Fruit fly (Drosophila melanogaster) whole organism, adult: ENCODE measurements around the gene CG42366.
A peak's percentile ranks its signal among the peaks of the same experiment; 100 is the strongest.

ENCODE experiments used
- CG11617 ChIP-seq: fragments of 200-800 bp; sonication (Bioruptor generic); optimal IDR thresholded peaks from 2 replicates; lab custom pipeline; 2017; ENCODE audit warnings: mild to moderate bottlenecking, missing biosample characterization, missing genetic modification reagents, missing genetic modification characterization
- CG12768 ChIP-seq: fragments of 200-800 bp; sonication (Bioruptor generic); optimal IDR thresholded peaks from 2 replicates; lab custom pipeline; 2017; ENCODE audit warnings: missing biosample characterization, missing genetic modification characterization, mild to moderate bottlenecking, moderate library complexity, missing genetic modification reagents
- CG14711 ChIP-seq: fragments of 200-800 bp; sonication (Bioruptor generic); optimal IDR thresholded peaks from 2 replicates; lab custom pipeline; 2018; ENCODE audit warnings: missing biosample characterization, mild to moderate bottlenecking, missing genetic modification characterization, moderate library complexity
- CG1620 ChIP-seq: fragments of 200-800 bp; sonication (Bioruptor generic); optimal IDR thresholded peaks from 2 replicates; lab custom pipeline; 2016; ENCODE audit warnings: missing biosample characterization, missing genetic modification characterization
- CG33017 ChIP-seq: fragments of 200-800 bp; sonication (Bioruptor generic); optimal IDR thresholded peaks from 2 replicates; lab custom pipeline; 2018; ENCODE audit warnings: missing biosample characterization, mild to moderate bottlenecking, missing genetic modification characterization, moderate library complexity
- CG5204 ChIP-seq: fragments of 200-800 bp; sonication (Bioruptor generic); optimal IDR thresholded peaks from 2 replicates; lab custom pipeline; 2016; ENCODE audit warnings: missing biosample characterization, missing genetic modification characterization
- CG7045 ChIP-seq: fragments of 200-800 bp; sonication (Bioruptor generic); optimal IDR thresholded peaks from 2 replicates; lab custom pipeline; 2017; ENCODE audit warnings: missing biosample characterization, mild to moderate bottlenecking, missing genetic modification characterization
- CG7101 ChIP-seq: fragments of 200-800 bp; sonication (Bioruptor generic); optimal IDR thresholded peaks from 2 replicates; lab custom pipeline; 2018; ENCODE audit warnings: missing biosample characterization, mild to moderate bottlenecking, missing genetic modification characterization, moderate library complexity
- Clk ChIP-seq: fragments of 200-800 bp; sonication (Bioruptor generic); optimal IDR thresholded peaks from 2 replicates; lab custom pipeline; 2017; ENCODE audit warnings: missing biosample characterization, missing genetic modification characterization
- Crg-1 ChIP-seq: fragments of 200-800 bp; sonication (Bioruptor generic); optimal IDR thresholded peaks from 2 replicates; lab custom pipeline; 2016; ENCODE audit warnings: missing biosample characterization, missing genetic modification characterization
- Hr96 ChIP-seq: fragments of 200-800 bp; sonication (Bioruptor generic); optimal IDR thresholded peaks from 2 replicates; lab custom pipeline; 2016; ENCODE audit warnings: missing biosample characterization, missing genetic modification characterization
- Mnt ChIP-seq: fragments of 200-800 bp; sonication (Bioruptor generic); optimal IDR thresholded peaks from 2 replicates; lab custom pipeline; 2016; ENCODE audit warnings: missing biosample characterization, mild to moderate bottlenecking, missing genetic modification characterization
- bab1 ChIP-seq: fragments of 200-800 bp; sonication (Bioruptor generic); optimal IDR thresholded peaks from 3 replicates; lab custom pipeline; 2019; ENCODE audit warnings: missing biosample characterization, mild to moderate bottlenecking, missing genetic modification characterization, moderate library complexity
- cic ChIP-seq: fragments of 200-800 bp; sonication (Bioruptor generic); optimal IDR thresholded peaks from 2 replicates; lab custom pipeline; 2017; ENCODE audit warnings: missing biosample characterization, mild to moderate bottlenecking, missing genetic modification characterization, moderate library complexity
- cnc ChIP-seq, 2 experiments: fragments of >200 bp; optimal IDR thresholded peaks; 2 replicates each; lab custom pipeline; 2017
- kay ChIP-seq: fragments of 200-800 bp; sonication (Bioruptor generic); peaks from one replicate; lab custom pipeline; 2016; ENCODE audit warnings: missing biosample characterization, missing genetic modification characterization, borderline replicate concordance
- ovo ChIP-seq: fragments of 200-800 bp; sonication (Bioruptor generic); optimal IDR thresholded peaks from 2 replicates; lab custom pipeline; 2016; ENCODE audit warnings: missing biosample characterization, missing genetic modification characterization
- pad ChIP-seq: fragments of 200-800 bp; sonication (Bioruptor generic); optimal IDR thresholded peaks from 3 replicates; lab custom pipeline; 2017; ENCODE audit warnings: missing biosample characterization, missing genetic modification characterization, mild to moderate bottlenecking, moderate library complexity, missing genetic modification reagents
- tj ChIP-seq: fragments of 200-800 bp; sonication (Bioruptor generic); optimal IDR thresholded peaks from 3 replicates; lab custom pipeline; 2017; ENCODE audit warnings: missing biosample characterization, mild to moderate bottlenecking, missing genetic modification characterization, moderate library complexity
- toe ChIP-seq: fragments of 200-800 bp; sonication (Bioruptor generic); optimal IDR thresholded peaks from 2 replicates; lab custom pipeline; 2016; ENCODE audit warnings: missing biosample characterization, missing genetic modification characterization

Gene CG42366

DNA sequence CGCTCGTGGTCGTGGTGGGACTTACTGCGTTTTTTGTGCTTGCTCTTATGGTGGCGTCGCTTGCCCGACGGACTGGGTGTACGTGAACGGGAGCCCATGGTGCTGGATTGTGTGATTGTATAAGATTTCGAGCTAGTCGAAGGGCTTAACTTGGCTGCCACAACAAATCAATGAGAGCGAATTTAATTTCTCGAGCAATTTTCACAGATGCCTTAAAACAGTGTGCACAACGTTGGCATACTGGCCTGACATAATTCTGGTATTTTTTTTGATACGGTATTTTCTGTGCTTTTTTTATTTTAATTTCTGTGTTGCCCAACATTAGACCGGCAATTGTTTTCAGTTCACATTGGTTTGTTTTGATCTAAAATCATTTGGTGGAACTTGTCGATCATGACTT is 12.9 kb downstream of the CG42366 start, which contains the start of gene Arglu1:
Arglu1 (minus strand) TSS at position 227 of the 400 bp plus-strand sequence.
- TF ChIP-seq ovo (no peak), Crg-1 (GFP tag; lab: Kevin White, UChicago) (no peak), kay (GFP tag; lab: Kevin White, UChicago) (no peak), toe (GFP tag; lab: Kevin White, UChicago) (peak; percentile 37), CG12768 (GFP tag; lab: Kevin White, UChicago) (peak; percentile 34), tj (GFP tag; lab: Kevin White, UChicago) (no peak), CG1620 (GFP tag; lab: Kevin White, UChicago) (peak; percentile 30), CG5204 (GFP tag; lab: Kevin White, UChicago) (no peak), cic (GFP tag; lab: Kevin White, UChicago) (no peak), Hr96 (peak; percentile 49), CG14711 (tag; lab: Kevin White, UChicago) (peak; percentile 35), Mnt (GFP tag; lab: Kevin White, UChicago) (peak; percentile 34), pad (GFP tag; lab: Kevin White, UChicago) (peak; percentile 45), cnc (optimal IDR thresholded peaks at IDR 0.05; lab: Kevin White, UChicago) (no peak), CG7045 (no peak), CG11617 (GFP tag; lab: Kevin White, UChicago) (no peak), CG7101 (peak; percentile 51), Clk (peak; percentile 38), bab1 (peak; percentile 46), CG33017 (tag; lab: Kevin White, UChicago) (no peak)

dm6 chr2L:9938631-9939256 is 13.8 kb downstream of the CG42366 start, which contains the start of the genes Datp and CG4619:
Gene Datp (minus strand): TSS chr2L:9938790.
Gene CG4619 (plus strand): TSS chr2L:9938863.
- TF ChIP-seq tj (GFP tag; lab: Kevin White, UChicago) = no peak
- peak; percentile 32 for TF ChIP-seq CG33017 (tag; lab: Kevin White, UChicago)
- peak; percentile 39 for TF ChIP-seq ovo
- peak; percentile 67 for TF ChIP-seq CG14711 (tag; lab: Kevin White, UChicago)
- TF ChIP-seq CG11617 (GFP tag; lab: Kevin White, UChicago) = peak; percentile 45
- TF ChIP-seq Clk = no peak
- peak; percentile 66 for TF ChIP-seq Hr96
- no peak for TF ChIP-seq CG5204 (GFP tag; lab: Kevin White, UChicago)
- TF ChIP-seq pad (GFP tag; lab: Kevin White, UChicago) = peak; percentile 77
- TF ChIP-seq cic (GFP tag; lab: Kevin White, UChicago) = peak; percentile 39
- TF ChIP-seq cnc (optimal IDR thresholded peaks at IDR 0.05; lab: Kevin White, UChicago) = no peak
- TF ChIP-seq CG7045 = peak; percentile 13
- TF ChIP-seq CG7101 = peak; percentile 82
- peak; percentile 83 for TF ChIP-seq CG1620 (GFP tag; lab: Kevin White, UChicago)
- peak; percentile 84 for TF ChIP-seq Mnt (GFP tag; lab: Kevin White, UChicago)
- TF ChIP-seq toe (GFP tag; lab: Kevin White, UChicago) = peak; percentile 59
- TF ChIP-seq bab1 = peak; percentile 47
- peak; percentile 84 for TF ChIP-seq Crg-1 (GFP tag; lab: Kevin White, UChicago)
- no peak for TF ChIP-seq kay (GFP tag; lab: Kevin White, UChicago)
- peak; percentile 64 for TF ChIP-seq CG12768 (GFP tag; lab: Kevin White, UChicago)

DNA sequence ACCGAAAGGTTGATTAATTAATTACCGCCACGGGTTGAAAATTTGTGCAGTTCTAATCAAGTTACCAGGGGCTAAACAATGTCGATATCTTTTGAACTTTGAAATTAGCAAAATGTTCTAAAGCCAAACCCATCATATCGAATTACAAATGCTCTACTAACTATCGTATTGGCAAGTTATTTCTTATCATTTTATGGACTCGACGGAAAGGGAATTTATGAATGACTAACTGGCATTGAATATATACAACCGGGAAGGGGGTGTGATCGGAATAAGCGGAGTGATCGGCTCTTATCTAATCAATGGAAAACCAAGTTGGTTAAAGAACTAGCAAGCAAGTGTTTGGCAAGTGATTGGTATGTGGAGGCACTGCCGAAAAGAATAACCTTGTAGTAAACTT is 18.6 kb downstream of the CG42366 start:
- peak; percentile 25 for TF ChIP-seq CG11617 (GFP tag; lab: Kevin White, UChicago)
- peak; percentile 61 for TF ChIP-seq CG33017 (tag; lab: Kevin White, UChicago)
- TF ChIP-seq CG5204 (GFP tag; lab: Kevin White, UChicago) = no peak
- TF ChIP-seq CG1620 (GFP tag; lab: Kevin White, UChicago) = no peak
- no peak for TF ChIP-seq toe (GFP tag; lab: Kevin White, UChicago)
- peak; percentile 6 for TF ChIP-seq CG7045
- TF ChIP-seq pad (GFP tag; lab: Kevin White, UChicago) = no peak
- TF ChIP-seq CG12768 (GFP tag; lab: Kevin White, UChicago) = peak; percentile 53
- no peak for TF ChIP-seq Clk
- no peak for TF ChIP-seq ovo
- TF ChIP-seq Crg-1 (GFP tag; lab: Kevin White, UChicago) = peak; percentile 16
- TF ChIP-seq cic (GFP tag; lab: Kevin White, UChicago) = peak; percentile 97
- no peak for TF ChIP-seq CG14711 (tag; lab: Kevin White, UChicago)
- TF ChIP-seq kay (GFP tag; lab: Kevin White, UChicago) = no peak
- TF ChIP-seq tj (GFP tag; lab: Kevin White, UChicago) = no peak
- TF ChIP-seq Mnt (GFP tag; lab: Kevin White, UChicago) = peak; percentile 25
- TF ChIP-seq cnc (optimal IDR thresholded peaks at IDR 0.05; lab: Kevin White, UChicago) = no peak
- TF ChIP-seq Hr96 = no peak
- no peak for TF ChIP-seq bab1
- peak; percentile 64 for TF ChIP-seq CG7101

dm6 chr2L:9945086-9945485 is 20.1 kb downstream of the CG42366 start:
- TF ChIP-seq Mnt (GFP tag; lab: Kevin White, UChicago) (no peak), Hr96 (no peak), Clk (no peak), tj (GFP tag; lab: Kevin White, UChicago) (no peak), ovo (no peak), Crg-1 (GFP tag; lab: Kevin White, UChicago) (no peak), kay (GFP tag; lab: Kevin White, UChicago) (no peak), CG5204 (GFP tag; lab: Kevin White, UChicago) (no peak), CG14711 (tag; lab: Kevin White, UChicago) (no peak), cic (GFP tag; lab: Kevin White, UChicago) (no peak), toe (GFP tag; lab: Kevin White, UChicago) (no peak), CG33017 (tag; lab: Kevin White, UChicago) (no peak), cnc (optimal IDR thresholded peaks at IDR 0.05; lab: Kevin White, UChicago) (no peak), pad (GFP tag; lab: Kevin White, UChicago) (no peak)

DNA sequence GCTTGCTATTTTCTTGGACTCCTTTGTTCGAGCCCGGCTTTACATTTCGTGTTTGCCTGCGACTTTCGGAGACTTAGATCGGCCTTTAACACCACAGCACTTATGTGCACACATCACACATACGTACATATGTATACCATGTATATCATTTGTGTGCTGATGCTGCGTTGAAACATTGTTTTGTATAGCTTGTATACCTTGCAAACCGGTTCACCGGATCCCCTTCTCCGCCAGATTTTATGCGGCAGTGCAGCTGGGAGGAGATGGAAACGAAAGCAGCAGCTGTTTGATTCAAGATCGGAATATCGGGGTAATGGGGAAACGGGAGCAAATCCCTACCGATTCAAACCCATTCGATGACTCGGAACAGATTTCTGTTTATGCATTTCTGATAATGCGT is 21.1 kb downstream of the CG42366 start:
- TF ChIP-seq CG11617 (GFP tag; lab: Kevin White, UChicago) = no peak
- no peak for TF ChIP-seq cic (GFP tag; lab: Kevin White, UChicago)
- TF ChIP-seq Crg-1 (GFP tag; lab: Kevin White, UChicago) = no peak
- TF ChIP-seq kay (GFP tag; lab: Kevin White, UChicago) = no peak
- no peak for TF ChIP-seq toe (GFP tag; lab: Kevin White, UChicago)
- no peak for TF ChIP-seq bab1
- TF ChIP-seq Hr96 = no peak
